Worm (Caenorhabditis elegans) whole organism, L2 larva: ENCODE data around the gene F14H12.2.

Experiments used
- aly-2 ChIP-seq: fragments of 150-350 bp; optimal IDR thresholded peaks from 2 replicates; lab custom pipeline; 2014; ENCODE audit warnings: missing biosample characterization, missing genetic modification characterization
- ama-1 ChIP-seq: fragments of 150-350 bp; optimal IDR thresholded peaks from 2 replicates; lab custom pipeline; 2018; ENCODE audit warnings: inconsistent platforms
- ceh-82 ChIP-seq: fragments of 150-350 bp; optimal IDR thresholded peaks from 2 replicates; lab custom pipeline; 2014; ENCODE audit warnings: missing biosample characterization, missing genetic modification characterization
- elt-3 ChIP-seq: sonication (generic microtip); optimal IDR thresholded peaks from 2 replicates; lab custom pipeline; 2017; ENCODE audit warnings: missing biosample characterization, missing genetic modification characterization
- fos-1 ChIP-seq: fragments of 150-350 bp; optimal IDR thresholded peaks from 2 replicates; lab custom pipeline; 2014; ENCODE audit warnings: missing biosample characterization, missing genetic modification characterization
- gmeb-1 ChIP-seq: fragments of 150-350 bp; optimal IDR thresholded peaks from 2 replicates; lab custom pipeline; 2014; ENCODE audit warnings: missing biosample characterization, missing genetic modification characterization
- nhr-21 ChIP-seq: fragments of 150-350 bp; optimal IDR thresholded peaks from 2 replicates; lab custom pipeline; 2014; ENCODE audit warnings: missing biosample characterization, missing genetic modification characterization
- nhr-23 ChIP-seq: fragments of 150-350 bp; optimal IDR thresholded peaks from 2 replicates; lab custom pipeline; 2014; ENCODE audit warnings: missing biosample characterization, missing genetic modification reagents, missing genetic modification characterization
- unc-39 ChIP-seq: fragments of 150-350 bp; optimal IDR thresholded peaks from 2 replicates; lab custom pipeline; 2014; ENCODE audit warnings: missing biosample characterization, missing genetic modification characterization
- ztf-11 ChIP-seq: sonication (generic microtip); optimal IDR thresholded peaks from 2 replicates; lab custom pipeline; 2017; ENCODE audit warnings: missing biosample characterization, missing genetic modification characterization

DNA sequence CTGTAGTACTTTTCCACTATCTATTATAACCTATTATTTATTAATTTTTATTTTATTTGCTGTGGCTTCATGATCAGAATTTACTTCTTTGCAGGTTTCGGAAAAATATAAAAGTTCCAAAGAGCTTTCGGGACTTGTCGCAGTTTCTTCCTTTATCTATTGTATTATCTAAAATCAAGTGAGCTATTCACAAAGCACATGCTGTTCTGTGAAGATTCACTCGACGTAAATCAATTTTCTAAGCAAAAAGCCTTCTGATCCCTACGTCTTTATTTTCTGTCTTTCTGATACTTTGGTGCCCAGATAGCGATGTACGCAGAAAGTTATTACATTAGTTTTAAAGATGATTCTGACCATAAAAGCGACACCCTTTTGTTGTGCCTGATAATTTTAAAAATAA, 33.2 kb upstream of the F14H12.2 start:
- TF ChIP-seq aly-2 (tag; lab: Kevin White, UChicago) (no peak), ztf-11 (tag; lab: Kevin White, UChicago) (no peak), elt-3 (tag; lab: Kevin White, UChicago) (no peak), fos-1 (tag; lab: Kevin White, UChicago) (no peak), gmeb-1 (tag; lab: Kevin White, UChicago) (no peak), ama-1 (lab: Kevin White, UChicago) (no peak), nhr-23 (no peak), ceh-82 (no peak), unc-39 (tag; lab: Kevin White, UChicago) (no peak), nhr-21 (tag; lab: Kevin White, UChicago) (no peak)
